Fruit fly (Drosophila melanogaster): ENCODE results near the gene shtd.

shtd gene

dm6 chrX:15497440-15498271 lies 35.4 kb upstream of the shtd start (continued):
- no peak for TF ChIP-seq CG7372 (GFP tag; IDR thresholded peaks at IDR 0.05)
- TF ChIP-seq dpn (GFP tag; optimal IDR thresholded peaks at IDR 0.05): peak in 1 of 2 experiments; percentile 5
- TF ChIP-seq sisA (GFP tag; IDR thresholded peaks at IDR 0.05): no peak; the same call in 1 of the 2 replicates
- TF ChIP-seq grau (tag; optimal IDR thresholded peaks at IDR 0.05): peak; percentile 85
- peak; percentile 20 for TF ChIP-seq CG1603 (tag; optimal IDR thresholded peaks at IDR 0.05)
- TF ChIP-seq Aef1 (GFP tag; IDR thresholded peaks at IDR 0.05): no peak
- peak; percentile 11; the same call in 1 of the 2 replicates for TF ChIP-seq chm (GFP tag; IDR thresholded peaks at IDR 0.05)
- peak; percentile 45 for TF ChIP-seq CG15601 (tag; optimal IDR thresholded peaks at IDR 0.05)
- no peak for TF ChIP-seq CG11085 (GFP tag; IDR thresholded peaks at IDR 0.05)
- TF ChIP-seq C15 (GFP tag; IDR thresholded peaks at IDR 0.05): no peak
- no peak for TF ChIP-seq CG30431 (GFP tag; optimal IDR thresholded peaks at IDR 0.05)
- no peak for TF ChIP-seq Usf (GFP tag; optimal IDR thresholded peaks at IDR 0.05)
- TF ChIP-seq Asciz (GFP tag; optimal IDR thresholded peaks at IDR 0.05): peak; percentile 25
- TF ChIP-seq CG33213 (GFP tag; optimal IDR thresholded peaks at IDR 0.05): no peak
- no peak for TF ChIP-seq pan (optimal IDR thresholded peaks at IDR 0.05)
- no peak for TF ChIP-seq pan (GFP tag; optimal IDR thresholded peaks at IDR 0.05 in 1 of 2, IDR thresholded peaks at IDR 0.05 in 1 of 2)
- peak; percentile 41 to 49 for TF ChIP-seq Trl (optimal IDR thresholded peaks at IDR 0.05)
- TF ChIP-seq Trl (GFP tag; optimal IDR thresholded peaks at IDR 0.05): no peak
- TF ChIP-seq sens (GFP tag): peak; percentile 75
- no peak for TF ChIP-seq Myb (GFP tag; optimal IDR thresholded peaks at IDR 0.05)
- TF ChIP-seq da (GFP tag; optimal IDR thresholded peaks at IDR 0.05): no peak
- no peak for TF ChIP-seq HLH3B (GFP tag; IDR thresholded peaks at IDR 0.05)
- peak; percentile 31; the same call in 1 of the 2 replicates for TF ChIP-seq ara (GFP tag; IDR thresholded peaks at IDR 0.05)
- peak; percentile 53 for TF ChIP-seq CG10431 (GFP tag; optimal IDR thresholded peaks at IDR 0.05)
- peak; percentile 13 for TF ChIP-seq CG17359 (tag; optimal IDR thresholded peaks at IDR 0.05)
- no peak for TF ChIP-seq ato (GFP tag; IDR thresholded peaks at IDR 0.05; ENCODE audit: partially characterized antibody)
- no peak for TF ChIP-seq Eip74EF (GFP tag; optimal IDR thresholded peaks at IDR 0.05)
- peak; percentile 1 for TF ChIP-seq nau (GFP tag; optimal IDR thresholded peaks at IDR 0.05)
- TF ChIP-seq CG34376 (GFP tag; optimal IDR thresholded peaks at IDR 0.05): no peak
- no peak for TF ChIP-seq CG14860 (GFP tag; IDR thresholded peaks at IDR 0.05; ENCODE audit: partially characterized antibody)
- TF ChIP-seq CG4360 (GFP tag; IDR thresholded peaks at IDR 0.05): peak; percentile 82
- peak; percentile 34 for TF ChIP-seq CG5180 (GFP tag; optimal IDR thresholded peaks at IDR 0.05)
- TF ChIP-seq crp (GFP tag; optimal IDR thresholded peaks at IDR 0.05): no peak
- TF ChIP-seq CG2202 (tag; optimal IDR thresholded peaks at IDR 0.05): peak; percentile 51
- TF ChIP-seq CG10209 (GFP tag; optimal IDR thresholded peaks at IDR 0.05): peak; percentile 37
- TF ChIP-seq trem (tag; optimal IDR thresholded peaks at IDR 0.05): no peak
- TF ChIP-seq CG13424 (tag; optimal IDR thresholded peaks at IDR 0.05): no peak
- TF ChIP-seq CG17829 (tag; optimal IDR thresholded peaks at IDR 0.05): no peak
- TF ChIP-seq D19A (tag; optimal IDR thresholded peaks at IDR 0.05): no peak
- no peak for TF ChIP-seq Hmr (GFP tag; optimal IDR thresholded peaks at IDR 0.05)
- TF ChIP-seq CG17361 (GFP tag; IDR thresholded peaks at IDR 0.05): 0 out of 3 replicates have a peak, but pooled peaks have one; percentile 18
- peak; percentile 23 for TF ChIP-seq gem (tag; optimal IDR thresholded peaks at IDR 0.05)
- TF ChIP-seq bbx (GFP tag; IDR thresholded peaks at IDR 0.05; ENCODE audit: partially characterized antibody): no peak
- TF ChIP-seq CG15073 (GFP tag; optimal IDR thresholded peaks at IDR 0.05): no peak
- 0 out of 2 replicates have a peak, but pooled peaks have one; percentile 22 for TF ChIP-seq Ptx1 (GFP tag; IDR thresholded peaks at IDR 0.05)
- no peak for TF ChIP-seq Mes4 (GFP tag; optimal IDR thresholded peaks at IDR 0.05)
- TF ChIP-seq CG34422 (GFP tag; IDR thresholded peaks at IDR 0.05): no peak
- TF ChIP-seq Nf-YB (GFP tag; optimal IDR thresholded peaks at IDR 0.05): no peak
- no peak for TF ChIP-seq wor (GFP tag; IDR thresholded peaks at IDR 0.05)

Measured in whole organism, embryonic.